Fruit fly (Drosophila melanogaster) Kc167 (cell line): ENCODE measurements around the gene CG3527.

Experiments used
- h ChIP-seq: fragments of >200 bp; optimal IDR thresholded peaks from 3 replicates; lab custom pipeline; 2018; ENCODE audit warnings: missing external identifiers
- psq ChIP-seq: fragments of >200 bp; optimal IDR thresholded peaks from 2 replicates; lab custom pipeline; 2017; ENCODE audit warnings: missing external identifiers
- ttk ChIP-seq: sonication (Bioruptor generic); optimal IDR thresholded peaks from 2 replicates; lab custom pipeline; 2017; ENCODE audit warnings: missing external identifiers

DNA sequence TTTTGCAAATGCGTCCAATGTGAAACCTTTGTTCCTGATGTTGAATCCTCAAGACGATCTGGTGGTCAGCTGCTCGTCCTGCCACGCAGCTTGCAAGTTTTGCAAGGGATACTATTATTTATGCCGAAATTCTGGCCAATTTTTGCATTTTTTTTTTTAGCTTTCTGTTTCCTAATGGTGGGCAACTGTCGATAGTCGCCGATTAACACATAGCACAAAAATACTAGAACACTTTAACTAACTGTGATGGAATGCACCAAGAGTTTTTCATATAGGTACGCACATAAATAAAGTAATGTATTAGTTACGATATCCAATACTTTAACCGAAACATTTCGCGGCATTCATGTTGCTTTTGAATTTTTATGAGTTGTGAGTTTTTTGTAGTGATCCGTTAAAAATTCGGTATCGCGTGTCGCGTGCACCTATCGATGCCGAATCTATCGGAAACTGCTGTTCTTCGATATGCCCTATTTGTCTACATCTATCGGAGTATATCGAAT, 11.3 kb upstream of the CG3527 start, which contains the start of the genes rb and CHOp24:
- TF ChIP-seq ttk (no peak), psq (lab: Kevin White, UChicago) (no peak), h (lab: Kevin White, UChicago) (no peak)
